Fruit fly (Drosophila melanogaster): ENCODE results near the gene kst.

- TF ChIP-seq cic (GFP tag; optimal IDR thresholded peaks at IDR 0.05) (no peak), tj (GFP tag; optimal IDR thresholded peaks at IDR 0.05) (peak; percentile 39), toe (GFP tag; optimal IDR thresholded peaks at IDR 0.05) (no peak), CG7045 (GFP tag; optimal IDR thresholded peaks at IDR 0.05) (no peak), kay (GFP tag; ENCODE audit: borderline replicate concordance) (no peak), cnc (optimal IDR thresholded peaks at IDR 0.05) (no peak), ovo (GFP tag; optimal IDR thresholded peaks at IDR 0.05) (no peak), Mnt (GFP tag; optimal IDR thresholded peaks at IDR 0.05) (no peak), CG5204 (GFP tag; optimal IDR thresholded peaks at IDR 0.05) (no peak), Clk (GFP tag; optimal IDR thresholded peaks at IDR 0.05) (no peak), CG11617 (GFP tag; optimal IDR thresholded peaks at IDR 0.05) (no peak), Crg-1 (GFP tag; optimal IDR thresholded peaks at IDR 0.05) (no peak), Hr96 (GFP tag; optimal IDR thresholded peaks at IDR 0.05) (no peak)
These were observed 58.4 kb downstream of the kst start for dm6 chr3L:3394854-3395723.

Measured in whole organism, adult.